ENCODE assay signal across 2 worm cellular contexts in genomic region chrX:5086212-5086611, ce11.
A peak's percentile ranks its signal among the peaks of the same experiment; 100 is the strongest.
TF ChIP-seq lines count a peak whose summit lies in the region.

No protein-coding gene starts in this region.

TF ChIP-seq in whole organism, L1 larva, 84 proteins besides CTCF, POLR2A, EP300 and RAD21 (continued from another document):
- no peak for TF ChIP-seq sptf-1 (tag; optimal IDR thresholded peaks at IDR 0.05; lab: Kevin White, UChicago)
- TF ChIP-seq sup-37 (GFP tag; optimal IDR thresholded peaks at IDR 0.05; lab: Kevin White, UChicago), result no peak
- TF ChIP-seq fos-1 (tag; optimal IDR thresholded peaks at IDR 0.05; lab: Kevin White, UChicago), result no peak
- peak; percentile 49 for TF ChIP-seq lin-14 (GFP tag; optimal IDR thresholded peaks at IDR 0.05; lab: Kevin White, UChicago)
- TF ChIP-seq lsy-2 (tag; optimal IDR thresholded peaks at IDR 0.05; lab: Kevin White, UChicago), result peak in 1 of 2 experiments; percentile 21
TF ChIP-seq in whole organism, L1 larva: peak in this region for 5.

TF ChIP-seq in whole organism, L4 larva, 104 proteins besides CTCF, POLR2A, EP300 and RAD21 (continued from another document):
- peak in 1 of 2 experiments; percentile 27 for TF ChIP-seq lsy-2 (tag; optimal IDR thresholded peaks at IDR 0.05; lab: Kevin White, UChicago)
- no peak for TF ChIP-seq nhr-77 (tag; optimal IDR thresholded peaks at IDR 0.05; lab: Kevin White, UChicago)
